Fruit fly (Drosophila melanogaster): Measurements from ENCODE around the gene RpS21.

The RpS21 gene

dm6 chr2L:2885503-2886225, 29.8 kb downstream of the RpS21 start, which contains the start of the genes NTPase and lilli (continued):
- 0 out of 2 replicates have a peak, but pooled peaks have one; percentile 49 for TF ChIP-seq wdn (GFP tag; IDR thresholded peaks at IDR 0.05)
- TF ChIP-seq hth (optimal IDR thresholded peaks at IDR 0.05) = no peak
- peak; percentile 26 for TF ChIP-seq Ssrp (tag; optimal IDR thresholded peaks at IDR 0.05)
- no peak for TF ChIP-seq gfzf (GFP tag; optimal IDR thresholded peaks at IDR 0.05)
- TF ChIP-seq CG6854 (GFP tag; optimal IDR thresholded peaks at IDR 0.05) = no peak
- TF ChIP-seq ara (GFP tag; IDR thresholded peaks at IDR 0.05) = peak; percentile 70
- TF ChIP-seq CG15479 (GFP tag; optimal IDR thresholded peaks at IDR 0.05) = peak; percentile 50
- TF ChIP-seq odd (GFP tag; optimal IDR thresholded peaks at IDR 0.05) = no peak
- no peak for TF ChIP-seq Hand (GFP tag; optimal IDR thresholded peaks at IDR 0.05)
- peak; percentile 32 for TF ChIP-seq CG13123 (GFP tag; optimal IDR thresholded peaks at IDR 0.05)
- TF ChIP-seq CG16813 (GFP tag; IDR thresholded peaks at IDR 0.05; ENCODE audit: partially characterized antibody) = peak; percentile 95
- TF ChIP-seq mam (GFP tag; optimal IDR thresholded peaks at IDR 0.05) = peak; percentile 61
- peak; percentile 73; the same call in 1 of the 3 replicates for TF ChIP-seq z (GFP tag; IDR thresholded peaks at IDR 0.05)
- TF ChIP-seq CG6813 (GFP tag; optimal IDR thresholded peaks at IDR 0.05) = peak; percentile 10
- TF ChIP-seq dpn (GFP tag; optimal IDR thresholded peaks at IDR 0.05) = peak; percentile 72 to 76
- no peak for TF ChIP-seq Fer2 (tag; optimal IDR thresholded peaks at IDR 0.05)
- no peak for TF ChIP-seq TFAM (GFP tag; optimal IDR thresholded peaks at IDR 0.05)
- no peak for TF ChIP-seq croc (GFP tag; conservative IDR thresholded peaks at IDR 0.05)
- TF ChIP-seq luna (GFP tag; optimal IDR thresholded peaks at IDR 0.05) = no peak
- peak; percentile 41 for TF ChIP-seq disco-r (GFP tag; optimal IDR thresholded peaks at IDR 0.05)
- TF ChIP-seq lov (optimal IDR thresholded peaks at IDR 0.05) = no peak
- TF ChIP-seq lov (GFP tag; IDR thresholded peaks at IDR 0.05) = 0 out of 3 replicates have a peak, but pooled peaks have one; percentile 11
- TF ChIP-seq CG2120 (GFP tag; optimal IDR thresholded peaks at IDR 0.05) = peak; percentile 60
- peak; percentile 74 for TF ChIP-seq chn (GFP tag; optimal IDR thresholded peaks at IDR 0.05)
- TF ChIP-seq caup (GFP tag; optimal IDR thresholded peaks at IDR 0.05; ENCODE audit: severe bottlenecking) = no peak
- peak; percentile 48 for TF ChIP-seq dm (GFP tag; optimal IDR thresholded peaks at IDR 0.05)
- no peak for TF ChIP-seq CG2678 (tag; optimal IDR thresholded peaks at IDR 0.05)
- TF ChIP-seq CG14965 (GFP tag; optimal IDR thresholded peaks at IDR 0.05; ENCODE audit: borderline replicate concordance) = no peak
- TF ChIP-seq Pdp1 (GFP tag; optimal IDR thresholded peaks at IDR 0.05) = peak; percentile 84
- TF ChIP-seq nau (GFP tag; optimal IDR thresholded peaks at IDR 0.05) = no peak
- no peak for TF ChIP-seq H15 (GFP tag; IDR thresholded peaks at IDR 0.05)
- no peak for TF ChIP-seq Hr39 (optimal IDR thresholded peaks at IDR 0.05)
- TF ChIP-seq CG5180 (GFP tag; optimal IDR thresholded peaks at IDR 0.05) = peak; percentile 39
- peak; percentile 96 for TF ChIP-seq bbx (GFP tag; IDR thresholded peaks at IDR 0.05; ENCODE audit: partially characterized antibody)
- no peak for TF ChIP-seq CG7745 (tag; optimal IDR thresholded peaks at IDR 0.05)
- peak; percentile 57 for TF ChIP-seq CG1603 (tag; optimal IDR thresholded peaks at IDR 0.05)
- peak; percentile 94 for TF ChIP-seq Bgb (GFP tag; IDR thresholded peaks at IDR 0.05; ENCODE audit: partially characterized antibody)
- TF ChIP-seq ind (GFP tag; optimal IDR thresholded peaks at IDR 0.05) = peak; percentile 79
- no peak for TF ChIP-seq insv (GFP tag; optimal IDR thresholded peaks at IDR 0.05)
- TF ChIP-seq hbn (GFP tag; IDR thresholded peaks at IDR 0.05; ENCODE audit: partially characterized antibody) = peak; percentile 82
- peak; percentile 41 for TF ChIP-seq dmrt11E (tag; optimal IDR thresholded peaks at IDR 0.05)
- no peak for TF ChIP-seq fd64A (GFP tag; optimal IDR thresholded peaks at IDR 0.05)
- TF ChIP-seq pnt (GFP tag; optimal IDR thresholded peaks at IDR 0.05) = peak; percentile 68
- peak; percentile 45 for TF ChIP-seq Aef1 (GFP tag; IDR thresholded peaks at IDR 0.05)
- TF ChIP-seq tll (GFP tag; optimal IDR thresholded peaks at IDR 0.05) = peak; percentile 20 to 65
- peak; percentile 16 for TF ChIP-seq Mad (GFP tag; optimal IDR thresholded peaks at IDR 0.05)
- TF ChIP-seq wek (GFP tag; optimal IDR thresholded peaks at IDR 0.05) = peak; percentile 14
- peak; percentile 61 for TF ChIP-seq CG8944 (GFP tag; optimal IDR thresholded peaks at IDR 0.05)
- TF ChIP-seq ham (GFP tag; IDR thresholded peaks at IDR 0.05) = no peak

Data from whole organism, embryonic.